Fruit fly (Drosophila melanogaster) whole organism, pupa: ENCODE data around the gene yem.

Source experiments
- CG12605 ChIP-seq: fragments of 200-800 bp; sonication (Bioruptor generic); IDR thresholded peaks from 2 replicates; pipeline ENCODE4 v1.3.6; 2022; ENCODE audit warnings: missing biosample characterization, missing genetic modification characterization
- CG14655 ChIP-seq: fragments of 200-800 bp; sonication (Bioruptor generic); optimal IDR thresholded peaks from 3 replicates; lab custom pipeline; 2017; ENCODE audit warnings: mild to moderate bottlenecking, missing biosample characterization, missing genetic modification reagents, missing genetic modification characterization
- CG17806 ChIP-seq: fragments of 200-800 bp; sonication (Bioruptor generic); optimal IDR thresholded peaks from 2 replicates; lab custom pipeline; 2018; ENCODE audit warnings: missing biosample characterization, mild to moderate bottlenecking, missing genetic modification characterization, moderate library complexity
- CG34367 ChIP-seq: fragments of 200-800 bp; sonication (Bioruptor generic); optimal IDR thresholded peaks from 2 replicates; lab custom pipeline; 2018; ENCODE audit warnings: missing biosample characterization, mild to moderate bottlenecking, missing genetic modification characterization
- CG8301 ChIP-seq: fragments of 200-800 bp; sonication (Bioruptor generic); optimal IDR thresholded peaks from 2 replicates; lab custom pipeline; 2018; ENCODE audit warnings: missing biosample characterization, mild to moderate bottlenecking, missing genetic modification characterization
- CG9948 ChIP-seq: fragments of 200-800 bp; sonication (Bioruptor generic); optimal IDR thresholded peaks from 2 replicates; lab custom pipeline; 2018; ENCODE audit warnings: missing biosample characterization, mild to moderate bottlenecking, missing genetic modification characterization, moderate library complexity
- D1 ChIP-seq: fragments of 200-800 bp; sonication (Bioruptor generic); optimal IDR thresholded peaks from 2 replicates; lab custom pipeline; 2018; ENCODE audit warnings: missing biosample characterization, mild to moderate bottlenecking, missing genetic modification characterization, moderate library complexity
- Ets98B ChIP-seq: fragments of 200-800 bp; sonication (Bioruptor generic); IDR thresholded peaks from 2 replicates; pipeline ENCODE4 v1.3.6; 2022; ENCODE audit warnings: missing biosample characterization, missing genetic modification characterization
- gl ChIP-seq: fragments of 200-800 bp; sonication (Bioruptor generic); optimal IDR thresholded peaks from 2 replicates; lab custom pipeline; 2018; ENCODE audit warnings: missing biosample characterization, mild to moderate bottlenecking, missing genetic modification characterization

DNA sequence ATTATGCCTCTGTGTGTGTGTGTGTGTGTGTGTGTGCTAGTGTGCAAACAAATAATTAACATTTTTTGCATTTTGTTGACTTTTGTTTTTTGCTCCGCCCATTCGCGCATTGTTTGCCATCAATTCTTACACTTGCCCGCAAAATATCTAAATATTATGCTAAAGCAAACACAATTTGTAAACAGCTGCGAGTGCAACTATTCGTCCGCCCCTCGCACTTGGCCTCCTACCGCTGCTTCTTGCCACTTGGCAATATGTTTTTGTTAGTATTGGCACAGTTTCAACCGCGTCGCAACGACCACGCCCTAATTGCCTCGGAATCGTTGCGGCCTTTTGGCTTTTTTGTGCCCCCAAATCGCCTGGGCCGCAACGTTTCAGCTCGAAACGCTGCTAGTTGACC, 45.1 kb downstream of the yem start:
- TF ChIP-seq gl (no peak), CG34367 (tag; lab: Kevin White, UChicago) (no peak), Ets98B (GFP tag; lab: Robert Waterston, UW) (no peak), CG14655 (GFP tag; lab: Kevin White, UChicago) (no peak), CG9948 (tag; lab: Kevin White, UChicago) (no peak), D1 (tag; lab: Kevin White, UChicago) (no peak), CG8301 (tag; lab: Kevin White, UChicago) (no peak), CG12605 (no peak), CG17806 (tag; lab: Kevin White, UChicago) (no peak)
